Worm (Caenorhabditis elegans): ENCODE data around the gene T11F9.21.
"Not testable (repeated sequence)": the region's sequence is repeated elsewhere in the genome, so short reads cannot be mapped to it uniquely, and the experiment has no call there.

T11F9.21 gene

ce11 chrV:11472209-11472608 lies 20.3 kb upstream of the T11F9.21 start, which contains the start of the genes nas-20 and nas-21:
TSS of gene nas-20 (minus strand) at chrV:11472309.
TSS of gene nas-21 (plus strand) at chrV:11472564.
- TF ChIP-seq T22C8.4 (GFP tag; IDR thresholded peaks at IDR 0.05): no peak
- TF ChIP-seq ztf-23 (GFP tag; IDR thresholded peaks at IDR 0.05): no peak
- TF ChIP-seq flt-1 (GFP tag; IDR thresholded peaks at IDR 0.05): no peak
- TF ChIP-seq tab-1 (GFP tag; IDR thresholded peaks at IDR 0.05): no peak
- TF ChIP-seq klf-2 (GFP tag; conservative IDR thresholded peaks at IDR 0.05): no peak

- TF ChIP-seq ztf-23 (GFP tag; IDR thresholded peaks at IDR 0.05) (no peak), ref-1 (GFP tag; conservative IDR thresholded peaks at IDR 0.05) (no peak), cog-1 (tag; optimal IDR thresholded peaks at IDR 0.05) (no peak), flt-1 (GFP tag; IDR thresholded peaks at IDR 0.05) (no peak), tab-1 (GFP tag; IDR thresholded peaks at IDR 0.05) (no peak), med-1 (GFP tag; optimal IDR thresholded peaks at IDR 0.05; ENCODE audit: insufficient read depth) (no peak), klf-2 (GFP tag; conservative IDR thresholded peaks at IDR 0.05) (no peak), T22C8.4 (GFP tag; IDR thresholded peaks at IDR 0.05) (no peak), ztf-29 (GFP tag; IDR thresholded peaks at IDR 0.05) (no peak)
Observed at ce11 chrV:11474399-11474798, 18.2 kb upstream of the T11F9.21 start, which contains the start of gene nas-22. TSS of gene nas-22 (plus strand) at chrV:11474699.

- TF ChIP-seq ztf-29 (GFP tag; IDR thresholded peaks at IDR 0.05); ref-1 (GFP tag; conservative IDR thresholded peaks at IDR 0.05); tab-1 (GFP tag; IDR thresholded peaks at IDR 0.05): not testable (repeated sequence)
Observed at ce11 chrV:11475638-11476037, 16.9 kb upstream of the T11F9.21 start, which contains the start of gene T11F9.7. TSS of gene T11F9.7 (plus strand) at chrV:11475938.

ce11 chrV:11479406-11479805 lies 13.2 kb upstream of the T11F9.21 start, which contains the start of gene T11F9.22:
TSS of gene T11F9.22 (plus strand) at chrV:11479706.
- no peak for TF ChIP-seq klf-2 (GFP tag; conservative IDR thresholded peaks at IDR 0.05)
- no peak for TF ChIP-seq T22C8.4 (GFP tag; IDR thresholded peaks at IDR 0.05)
- TF ChIP-seq med-1 (GFP tag; optimal IDR thresholded peaks at IDR 0.05; ENCODE audit: insufficient read depth): no peak
- no peak for TF ChIP-seq cog-1 (tag; optimal IDR thresholded peaks at IDR 0.05)
- TF ChIP-seq flt-1 (GFP tag; IDR thresholded peaks at IDR 0.05): no peak
- TF ChIP-seq ztf-23 (GFP tag; IDR thresholded peaks at IDR 0.05): no peak
- TF ChIP-seq tab-1 (GFP tag; IDR thresholded peaks at IDR 0.05): no peak

DNA sequence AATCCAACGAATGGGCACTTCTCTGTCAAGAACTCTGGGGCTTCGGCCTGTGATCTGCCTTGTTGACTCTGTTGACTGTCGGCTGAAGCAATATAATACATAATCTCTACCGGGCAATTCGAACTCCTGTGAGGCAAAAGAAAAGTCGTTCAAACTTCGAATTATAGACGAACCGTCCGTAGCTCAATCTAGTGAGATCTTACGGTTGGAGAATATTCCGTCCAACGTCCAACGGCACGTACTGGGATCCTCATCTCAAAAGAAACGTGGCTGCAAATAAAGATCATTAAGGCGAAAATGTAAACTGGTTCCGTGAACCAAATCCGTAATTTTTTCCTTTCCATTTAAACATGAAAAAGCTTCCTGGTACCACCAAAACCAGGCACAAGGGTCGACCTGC lies 11.8 kb upstream of the T11F9.21 start, which contains the start of gene T11F9.14:
TSS of gene T11F9.14 (minus strand) at position 101 of the 400 bp plus-strand sequence.
- not testable (repeated sequence) for TF ChIP-seq ztf-23 (GFP tag; IDR thresholded peaks at IDR 0.05); cog-1 (tag; optimal IDR thresholded peaks at IDR 0.05); ztf-29 (GFP tag; IDR thresholded peaks at IDR 0.05)

- not testable (repeated sequence) for TF ChIP-seq ref-1 (GFP tag; conservative IDR thresholded peaks at IDR 0.05); tab-1 (GFP tag; IDR thresholded peaks at IDR 0.05); ztf-23 (GFP tag; IDR thresholded peaks at IDR 0.05)
Observed at ce11 chrV:11483580-11484092, 8.9 kb upstream of the T11F9.21 start, which contains the start of gene col-157. TSS of gene col-157 (plus strand) at chrV:11484042.

DNA sequence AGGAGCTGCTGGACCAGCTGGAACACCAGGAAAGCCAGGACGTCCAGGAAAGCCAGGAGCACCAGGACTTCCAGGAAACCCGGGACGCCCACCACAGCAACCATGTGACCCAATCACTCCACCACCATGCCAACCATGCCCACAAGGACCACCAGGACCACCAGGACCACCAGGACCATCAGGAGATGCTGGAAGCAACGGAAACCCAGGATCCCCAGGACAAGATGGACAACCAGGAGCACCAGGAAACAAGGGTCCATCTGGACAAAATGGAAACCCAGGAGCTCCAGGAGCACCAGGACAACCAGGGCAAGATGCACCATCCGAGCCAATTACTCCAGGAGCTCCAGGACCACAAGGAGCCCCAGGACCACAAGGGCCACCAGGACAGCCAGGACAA lies 8.2 kb upstream of the T11F9.21 start:
- TF ChIP-seq ztf-23 (GFP tag; IDR thresholded peaks at IDR 0.05): no peak
- no peak for TF ChIP-seq klf-2 (GFP tag; conservative IDR thresholded peaks at IDR 0.05)
- TF ChIP-seq T22C8.4 (GFP tag; IDR thresholded peaks at IDR 0.05): no peak
- TF ChIP-seq flt-1 (GFP tag; IDR thresholded peaks at IDR 0.05): no peak
- no peak for TF ChIP-seq med-1 (GFP tag; optimal IDR thresholded peaks at IDR 0.05; ENCODE audit: insufficient read depth)
- no peak for TF ChIP-seq tab-1 (GFP tag; IDR thresholded peaks at IDR 0.05)
- TF ChIP-seq ztf-29 (GFP tag; IDR thresholded peaks at IDR 0.05): no peak
- no peak for TF ChIP-seq ref-1 (GFP tag; conservative IDR thresholded peaks at IDR 0.05)
- no peak for TF ChIP-seq cog-1 (tag; optimal IDR thresholded peaks at IDR 0.05)

- no peak for TF ChIP-seq flt-1 (GFP tag; IDR thresholded peaks at IDR 0.05)
- TF ChIP-seq tab-1 (GFP tag; IDR thresholded peaks at IDR 0.05): no peak
- TF ChIP-seq ref-1 (GFP tag; conservative IDR thresholded peaks at IDR 0.05): no peak
- TF ChIP-seq T22C8.4 (GFP tag; IDR thresholded peaks at IDR 0.05): no peak
- TF ChIP-seq ztf-29 (GFP tag; IDR thresholded peaks at IDR 0.05): no peak
- TF ChIP-seq cog-1 (tag; optimal IDR thresholded peaks at IDR 0.05): no peak
- no peak for TF ChIP-seq klf-2 (GFP tag; conservative IDR thresholded peaks at IDR 0.05)
- TF ChIP-seq ztf-23 (GFP tag; IDR thresholded peaks at IDR 0.05): no peak
- no peak for TF ChIP-seq med-1 (GFP tag; optimal IDR thresholded peaks at IDR 0.05; ENCODE audit: insufficient read depth)
Observed at ce11 chrV:11485558-11485957, 7.0 kb upstream of the T11F9.21 start, which contains the start of gene srh-1. TSS of gene srh-1 (plus strand) at chrV:11485858.

ce11 chrV:11486680-11487079 lies 5.9 kb upstream of the T11F9.21 start, which contains the start of gene T11F9.10:
TSS of gene T11F9.10 (plus strand) at chrV:11486980.
- no peak for TF ChIP-seq tab-1 (GFP tag; IDR thresholded peaks at IDR 0.05)
- TF ChIP-seq cog-1 (tag; optimal IDR thresholded peaks at IDR 0.05): no peak
- no peak for TF ChIP-seq klf-2 (GFP tag; conservative IDR thresholded peaks at IDR 0.05)
- TF ChIP-seq med-1 (GFP tag; optimal IDR thresholded peaks at IDR 0.05; ENCODE audit: insufficient read depth): no peak
- no peak for TF ChIP-seq ztf-29 (GFP tag; IDR thresholded peaks at IDR 0.05)
- TF ChIP-seq flt-1 (GFP tag; IDR thresholded peaks at IDR 0.05): no peak
- TF ChIP-seq T22C8.4 (GFP tag; IDR thresholded peaks at IDR 0.05): no peak
- no peak for TF ChIP-seq ztf-23 (GFP tag; IDR thresholded peaks at IDR 0.05)
- no peak for TF ChIP-seq ref-1 (GFP tag; conservative IDR thresholded peaks at IDR 0.05)

DNA sequence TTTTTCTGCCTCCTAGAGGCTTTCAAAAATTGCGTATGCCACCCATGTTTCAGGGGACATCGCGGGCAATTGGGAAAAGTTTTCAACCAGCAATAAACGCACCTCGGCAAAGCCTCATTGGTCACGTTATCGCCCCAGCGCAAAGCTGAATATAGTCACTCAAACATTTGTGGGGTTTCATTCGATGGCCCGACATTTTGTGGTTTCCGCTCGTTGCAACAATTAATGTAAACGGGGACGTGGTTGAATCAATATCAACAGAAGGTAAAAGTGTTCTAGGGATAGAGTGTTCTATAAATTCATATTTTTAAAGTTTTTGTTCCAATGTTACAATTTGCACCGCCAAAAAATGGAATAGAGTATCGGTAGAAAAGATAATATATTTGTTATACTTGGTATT lies 4.3 kb upstream of the T11F9.21 start:
- no peak for TF ChIP-seq ztf-23 (GFP tag; IDR thresholded peaks at IDR 0.05)
- TF ChIP-seq med-1 (GFP tag; optimal IDR thresholded peaks at IDR 0.05; ENCODE audit: insufficient read depth): no peak
- no peak for TF ChIP-seq cog-1 (tag; optimal IDR thresholded peaks at IDR 0.05)
- no peak for TF ChIP-seq ref-1 (GFP tag; conservative IDR thresholded peaks at IDR 0.05)
- no peak for TF ChIP-seq klf-2 (GFP tag; conservative IDR thresholded peaks at IDR 0.05)
- no peak for TF ChIP-seq ztf-29 (GFP tag; IDR thresholded peaks at IDR 0.05)
- no peak for TF ChIP-seq flt-1 (GFP tag; IDR thresholded peaks at IDR 0.05)
- no peak for TF ChIP-seq tab-1 (GFP tag; IDR thresholded peaks at IDR 0.05)
- TF ChIP-seq T22C8.4 (GFP tag; IDR thresholded peaks at IDR 0.05): no peak

Data from whole organism, midembryonic.